Worm (Caenorhabditis elegans): ENCODE measurements around the gene F19G12.1.

DNA sequence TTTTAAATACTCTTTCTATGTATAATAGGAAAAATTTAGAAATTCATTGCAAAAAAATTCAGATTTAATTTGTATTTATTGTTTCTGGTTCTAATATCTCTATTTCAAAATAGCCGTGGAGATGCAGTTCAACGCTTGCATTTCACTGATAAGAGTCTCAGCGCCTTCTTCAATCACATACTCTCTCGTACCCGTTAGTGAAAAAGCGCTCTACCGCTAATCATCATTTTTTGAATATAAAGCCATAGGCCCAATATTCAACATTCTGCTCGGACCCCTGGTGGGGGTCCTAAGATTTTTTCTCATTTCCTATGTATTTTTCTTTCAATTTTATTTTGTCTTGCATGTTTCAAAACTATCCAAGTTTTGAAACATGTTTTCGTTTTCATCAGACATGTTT lies 10.3 kb upstream of the F19G12.1 start:
- TF ChIP-seq dao-5 (tag; optimal IDR thresholded peaks at IDR 0.05), result no peak
- TF ChIP-seq him-1 (tag; optimal IDR thresholded peaks at IDR 0.05), result no peak
- TF ChIP-seq W03F9.2 (tag; optimal IDR thresholded peaks at IDR 0.05), result no peak

Data from whole organism, L4/young adult.